Worm (Caenorhabditis elegans) whole organism, young adult: ENCODE results near the gene D1086.10.

Experiments
- K12H6.12 ChIP-seq: fragments of 200-800 bp; sonication (Bioruptor generic); optimal IDR thresholded peaks from 2 replicates; lab custom pipeline; 2018; ENCODE audit warnings: mild to moderate bottlenecking, missing genetic modification characterization, missing compliant biosample characterization
- Y53F4B.3 ChIP-seq: fragments of 200-800 bp; sonication (Bioruptor generic); IDR thresholded peaks from 2 replicates; pipeline ENCODE4 v1.3.6; 2022; ENCODE audit warnings: missing genetic modification reagents, missing genetic modification characterization, missing compliant biosample characterization
- Y56A3A.18 ChIP-seq: fragments of 200-800 bp; sonication (Bioruptor generic); IDR thresholded peaks from 2 replicates; pipeline ENCODE4 v1.3.6; 2022; ENCODE audit warnings: missing genetic modification reagents, missing genetic modification characterization, missing compliant biosample characterization
- atf-7 ChIP-seq: sonication (generic microtip); optimal IDR thresholded peaks from 2 replicates; lab custom pipeline; 2017; ENCODE audit warnings: mild to moderate bottlenecking, missing genetic modification characterization, missing compliant biosample characterization
- athp-1 ChIP-seq: sonication (generic microtip); optimal IDR thresholded peaks from 2 replicates; lab custom pipeline; 2017; ENCODE audit warnings: mild to moderate bottlenecking, missing genetic modification characterization, missing compliant biosample characterization
- attf-3 ChIP-seq: fragments of 200-800 bp; sonication (Bioruptor generic); conservative IDR thresholded peaks from 2 replicates; pipeline ENCODE4 v1.3.6; 2022; ENCODE audit warnings: missing genetic modification reagents, missing genetic modification characterization, missing compliant biosample characterization
- attf-6 ChIP-seq: fragments of 200-800 bp; sonication (Bioruptor generic); IDR thresholded peaks from 2 replicates; pipeline ENCODE4 v1.3.6; 2022; ENCODE audit warnings: missing genetic modification reagents, missing genetic modification characterization, missing compliant biosample characterization
- efl-1 ChIP-seq: fragments of 150-350 bp; optimal IDR thresholded peaks from 2 replicates; lab custom pipeline; 2014; ENCODE audit warnings: missing biosample characterization, missing genetic modification reagents, missing genetic modification characterization
- lir-1 ChIP-seq: fragments of 200-800 bp; sonication (Bioruptor generic); conservative IDR thresholded peaks from 2 replicates; pipeline ENCODE4 v1.3.6; 2022; ENCODE audit warnings: missing genetic modification reagents, missing genetic modification characterization, missing compliant biosample characterization
- madf-10 ChIP-seq: sonication (generic microtip); optimal IDR thresholded peaks from 2 replicates; lab custom pipeline; 2016; ENCODE audit warnings: mild to moderate bottlenecking, missing genetic modification characterization, missing compliant biosample characterization
- mel-28 ChIP-seq: sonication (generic microtip); optimal IDR thresholded peaks from 2 replicates; lab custom pipeline; 2016; ENCODE audit warnings: borderline replicate concordance, mild to moderate bottlenecking, missing genetic modification characterization, missing compliant biosample characterization
- nfya-2 ChIP-seq: fragments of 200-800 bp; sonication (Bioruptor generic); IDR thresholded peaks from 2 replicates; pipeline ENCODE4 v1.3.6; 2022; ENCODE audit warnings: missing genetic modification reagents, missing genetic modification characterization, missing compliant biosample characterization
- nhr-120 ChIP-seq: fragments of 200-800 bp; sonication (Bioruptor generic); IDR thresholded peaks from 2 replicates; pipeline ENCODE4 v1.3.6; 2022; ENCODE audit warnings: missing genetic modification characterization, missing compliant biosample characterization
- nhr-179 ChIP-seq: sonication (generic microtip); optimal IDR thresholded peaks from 2 replicates; lab custom pipeline; 2016; ENCODE audit warnings: mild to moderate bottlenecking, missing genetic modification characterization, missing compliant biosample characterization
- rec-8 ChIP-seq, 2 experiments: sonication (generic microtip); optimal IDR thresholded peaks; 2 replicates each; lab custom pipeline; 2016; ENCODE audit warnings: mild to moderate bottlenecking in 2 of 2, missing genetic modification characterization in 2 of 2, missing genetic modification reagents in 2 of 2, missing genotype in 2 of 2, missing biosample characterization in 1 of 2, missing compliant biosample characterization in 1 of 2, moderate library complexity in 1 of 2
- repo-1 ChIP-seq: sonication (generic microtip); optimal IDR thresholded peaks from 2 replicates; lab custom pipeline; 2017; ENCODE audit warnings: mild to moderate bottlenecking, missing genetic modification characterization, missing compliant biosample characterization
- tlf-1 ChIP-seq: fragments of 200-800 bp; sonication (Bioruptor generic); optimal IDR thresholded peaks from 2 replicates; lab custom pipeline; 2018; ENCODE audit warnings: mild to moderate bottlenecking, missing genetic modification characterization, missing compliant biosample characterization
- zim-3 ChIP-seq: sonication (generic microtip); optimal IDR thresholded peaks from 2 replicates; lab custom pipeline; 2017; ENCODE audit warnings: mild to moderate bottlenecking, missing genetic modification characterization, moderate library complexity, missing compliant biosample characterization
- ztf-26 ChIP-seq: sonication (generic microtip); optimal IDR thresholded peaks from 2 replicates; lab custom pipeline; 2017; ENCODE audit warnings: missing genetic modification characterization, missing compliant biosample characterization

D1086.10 gene

ce11 chrV:14127834-14128233 lies 45.3 kb downstream of the D1086.10 start (continued):
- no peak for TF ChIP-seq nfya-2 (GFP tag; lab: Robert Waterston, UW)
- TF ChIP-seq nhr-120 (GFP tag; lab: Robert Waterston, UW): no peak
- no peak for TF ChIP-seq tlf-1 (GFP tag; lab: Kevin White, UChicago)
- no peak for TF ChIP-seq athp-1 (tag; lab: Kevin White, UChicago)
- no peak for TF ChIP-seq repo-1 (tag; lab: Kevin White, UChicago)
- no peak for TF ChIP-seq madf-10 (tag; lab: Kevin White, UChicago)
- TF ChIP-seq rec-8 (tag; optimal IDR thresholded peaks at IDR 0.05; lab: Kevin White, UChicago): no peak
- TF ChIP-seq lir-1 (GFP tag; lab: Robert Waterston, UW): no peak
- no peak for TF ChIP-seq Y56A3A.18 (GFP tag; lab: Robert Waterston, UW)

DNA sequence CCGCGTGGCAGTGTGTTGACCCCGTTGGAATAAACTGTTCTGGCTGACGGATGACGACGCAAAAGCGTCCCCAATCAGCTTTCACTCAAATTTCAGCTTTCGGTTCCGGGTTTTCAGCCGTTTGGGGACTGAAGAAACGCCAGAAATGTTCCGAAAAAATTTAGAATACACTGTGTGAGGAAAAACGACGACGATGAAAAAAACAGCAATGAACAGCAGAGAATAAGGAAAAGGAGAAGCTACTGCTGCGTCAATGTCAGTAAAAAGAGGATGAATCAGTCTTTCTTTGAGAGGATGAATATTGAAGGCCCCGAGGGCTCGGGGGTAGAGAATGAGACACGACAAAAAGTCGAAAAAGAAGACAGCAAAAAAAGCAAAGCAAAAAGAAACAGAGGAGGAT lies 46.3 kb downstream of the D1086.10 start:
- TF ChIP-seq mel-28 (tag; lab: Kevin White, UChicago) (no peak), zim-3 (tag; lab: Kevin White, UChicago) (no peak)

- TF ChIP-seq ztf-26 (tag; lab: Kevin White, UChicago): no peak
- no peak for TF ChIP-seq Y53F4B.3 (GFP tag; lab: Robert Waterston, UW)
- no peak for TF ChIP-seq atf-7 (tag; lab: Kevin White, UChicago)
- TF ChIP-seq efl-1 (GFP tag; lab: Kevin White, UChicago): no peak
- no peak for TF ChIP-seq K12H6.12 (tag; lab: Kevin White, UChicago)
- no peak for TF ChIP-seq attf-3
- no peak for TF ChIP-seq nhr-179 (tag; lab: Kevin White, UChicago)
- no peak for TF ChIP-seq attf-6 (GFP tag; lab: Robert Waterston, UW)
Observed at ce11 chrV:14130226-14130625, 47.7 kb downstream of the D1086.10 start.
